Fruit fly (Drosophila melanogaster): ENCODE results near the gene CG16790.

- no peak for TF ChIP-seq D1 (tag; optimal IDR thresholded peaks at IDR 0.05)
- TF ChIP-seq CG9948 (tag; optimal IDR thresholded peaks at IDR 0.05): no peak
- no peak for TF ChIP-seq CG8159 (tag; optimal IDR thresholded peaks at IDR 0.05)
- TF ChIP-seq CG34367 (tag; optimal IDR thresholded peaks at IDR 0.05): no peak
- no peak for TF ChIP-seq CG10348 (GFP tag; IDR thresholded peaks at IDR 0.05)
- no peak for TF ChIP-seq CG14655 (GFP tag; optimal IDR thresholded peaks at IDR 0.05)
- TF ChIP-seq rn (GFP tag; IDR thresholded peaks at IDR 0.05): no peak
- no peak for TF ChIP-seq Pif1A (GFP tag; optimal IDR thresholded peaks at IDR 0.05)
- TF ChIP-seq Snoo (tag; optimal IDR thresholded peaks at IDR 0.05): no peak
- TF ChIP-seq CG4496 (GFP tag; IDR thresholded peaks at IDR 0.05): peak; percentile 27; the same call in 2 of the 3 replicates
- no peak for TF ChIP-seq Pif1B (GFP tag; optimal IDR thresholded peaks at IDR 0.05)
- TF ChIP-seq fd96Ca (GFP tag; IDR thresholded peaks at IDR 0.05): no peak
Measured at dm6 chr3R:9534595-9535217, 35.3 kb downstream of the CG16790 start.

Data from whole organism, pupa.